Worm (Caenorhabditis elegans) whole organism, L1 larva: ENCODE results near the gene E02H1.5.

Experiments
- C16A3.4 ChIP-seq: fragments of 150-350 bp; optimal IDR thresholded peaks from 2 replicates; lab custom pipeline; 2014; ENCODE audit warnings: missing biosample characterization, missing genetic modification characterization
- F16B12.6 ChIP-seq: fragments of 150-350 bp; optimal IDR thresholded peaks from 2 replicates; lab custom pipeline; 2014; ENCODE audit warnings: missing biosample characterization, missing genetic modification characterization
- aha-1 ChIP-seq: fragments of 150-350 bp; optimal IDR thresholded peaks from 2 replicates; lab custom pipeline; 2014; ENCODE audit warnings: missing biosample characterization, missing genetic modification characterization
- alr-1 ChIP-seq: fragments of 200-800 bp; sonication (Bioruptor generic); optimal IDR thresholded peaks from 2 replicates; lab custom pipeline; 2018; ENCODE audit warnings: borderline replicate concordance, mild to moderate bottlenecking, missing genetic modification characterization, missing compliant biosample characterization
- aly-2 ChIP-seq: fragments of 150-350 bp; optimal IDR thresholded peaks from 2 replicates; lab custom pipeline; 2014; ENCODE audit warnings: missing biosample characterization, missing genetic modification characterization
- ama-1 ChIP-seq: fragments of 150-350 bp; optimal IDR thresholded peaks from 2 replicates; lab custom pipeline; 2014
- blmp-1 ChIP-seq: fragments of 150-350 bp; optimal IDR thresholded peaks from 2 replicates; lab custom pipeline; 2014; ENCODE audit warnings: missing biosample characterization, missing genetic modification characterization
- ceh-63 ChIP-seq: fragments of 200-800 bp; sonication (Bioruptor generic); optimal IDR thresholded peaks from 2 replicates; lab custom pipeline; 2018; ENCODE audit warnings: mild to moderate bottlenecking, missing genetic modification characterization, missing compliant biosample characterization
- ces-1 ChIP-seq: fragments of 150-350 bp; optimal IDR thresholded peaks from 2 replicates; lab custom pipeline; 2014; ENCODE audit warnings: missing biosample characterization, missing genetic modification reagents, missing genetic modification characterization
- dsc-1 ChIP-seq: sonication (generic microtip); optimal IDR thresholded peaks from 2 replicates; lab custom pipeline; 2016; ENCODE audit warnings: mild to moderate bottlenecking, missing genetic modification characterization, missing compliant biosample characterization
- efl-1 ChIP-seq, 4 experiments: fragments of 150-350 bp; optimal IDR thresholded peaks in 3 of 4; peaks in 1 of 4; 1 replicate in 1 of 4; 2 replicates in 3 of 4; lab custom pipeline; 2014; ENCODE audit warnings: missing biosample characterization in 2 of 4, missing genetic modification characterization in 2 of 4, missing genetic modification reagents in 2 of 4
- egl-13 ChIP-seq: sonication (generic microtip); optimal IDR thresholded peaks from 2 replicates; lab custom pipeline; 2016; ENCODE audit warnings: missing genotype, missing genetic modification reagents, missing genetic modification characterization, missing compliant biosample characterization
- elt-3 ChIP-seq, 6 experiments: fragments of 150-350 bp in 1 of 6; sonication (generic microtip); optimal IDR thresholded peaks; 2 replicates each; lab custom pipeline; 2017 to 2018; ENCODE audit warnings: missing biosample characterization in 6 of 6, missing genetic modification characterization in 6 of 6, inconsistent platforms in 1 of 6
- fkh-10 ChIP-seq: sonication (generic microtip); optimal IDR thresholded peaks from 2 replicates; lab custom pipeline; 2017; ENCODE audit warnings: missing biosample characterization, missing genetic modification reagents, missing genetic modification characterization
- fos-1 ChIP-seq: fragments of 150-350 bp; optimal IDR thresholded peaks from 2 replicates; lab custom pipeline; 2014; ENCODE audit warnings: missing biosample characterization, missing genetic modification characterization
- grh-1 ChIP-seq: fragments of 200-800 bp; sonication (Bioruptor generic); IDR thresholded peaks from 2 replicates; pipeline ENCODE4 v1.3.6; 2022; ENCODE audit warnings: missing genetic modification reagents, missing genetic modification characterization, missing compliant biosample characterization
- irx-1 ChIP-seq: sonication (generic microtip); optimal IDR thresholded peaks from 2 replicates; lab custom pipeline; 2016; ENCODE audit warnings: missing genetic modification characterization, missing compliant biosample characterization
- lin-13 ChIP-seq: fragments of 150-350 bp; optimal IDR thresholded peaks from 2 replicates; lab custom pipeline; 2014; ENCODE audit warnings: missing biosample characterization, missing genetic modification reagents, missing genetic modification characterization
- lin-14 ChIP-seq: fragments of 200-800 bp; sonication (Bioruptor generic); optimal IDR thresholded peaks from 2 replicates; lab custom pipeline; 2018; ENCODE audit warnings: mild to moderate bottlenecking, missing genetic modification characterization, moderate library complexity, missing compliant biosample characterization
- lin-15B ChIP-seq: fragments of 150-350 bp; sonication (generic microtip); optimal IDR thresholded peaks from 3 replicates; lab custom pipeline; 2014; ENCODE audit warnings: missing biosample characterization, missing genetic modification characterization
- lsy-2 ChIP-seq, 2 experiments: fragments of 150-350 bp; optimal IDR thresholded peaks; 2 replicates each; lab custom pipeline; 2014; ENCODE audit warnings: missing biosample characterization in 2 of 2, missing genetic modification characterization in 2 of 2
- mdl-1 ChIP-seq, 2 experiments: fragments of 150-350 bp; optimal IDR thresholded peaks; 2 replicates each; lab custom pipeline; 2014 to 2017; ENCODE audit warnings: missing biosample characterization in 2 of 2, missing genetic modification characterization in 2 of 2, inconsistent platforms in 1 of 2
- mep-1 ChIP-seq: fragments of 150-350 bp; optimal IDR thresholded peaks from 2 replicates; lab custom pipeline; 2014; ENCODE audit warnings: missing biosample characterization, missing genetic modification characterization
- nhr-11 ChIP-seq: fragments of 150-350 bp; optimal IDR thresholded peaks from 2 replicates; lab custom pipeline; 2014; ENCODE audit warnings: missing biosample characterization, missing genetic modification characterization
- nhr-19 ChIP-seq: fragments of 200-800 bp; sonication (Bioruptor generic); conservative IDR thresholded peaks from 2 replicates; pipeline ENCODE4 v1.3.6; 2022; ENCODE audit warnings: missing genetic modification characterization, missing compliant biosample characterization
- nhr-20 ChIP-seq: sonication (generic microtip); optimal IDR thresholded peaks from 2 replicates; lab custom pipeline; 2016; ENCODE audit warnings: mild to moderate bottlenecking, missing genetic modification characterization, missing compliant biosample characterization
- nhr-237 ChIP-seq: fragments of 150-350 bp; optimal IDR thresholded peaks from 2 replicates; lab custom pipeline; 2014; ENCODE audit warnings: missing biosample characterization, missing genetic modification characterization
- nhr-47 ChIP-seq: sonication (generic microtip); optimal IDR thresholded peaks from 2 replicates; lab custom pipeline; 2016; ENCODE audit warnings: mild to moderate bottlenecking, missing genetic modification characterization, moderate library complexity, missing compliant biosample characterization
- nhr-76 ChIP-seq: sonication (generic microtip); optimal IDR thresholded peaks from 2 replicates; lab custom pipeline; 2017; ENCODE audit warnings: missing biosample characterization, missing genetic modification characterization
- nhr-84 ChIP-seq: sonication (generic microtip); optimal IDR thresholded peaks from 2 replicates; lab custom pipeline; 2017; ENCODE audit warnings: missing biosample characterization, missing genetic modification characterization
- pqm-1 ChIP-seq: sonication (generic microtip); optimal IDR thresholded peaks from 3 replicates; lab custom pipeline; 2017; ENCODE audit warnings: missing biosample characterization, missing genetic modification characterization
- rnt-1 ChIP-seq: sonication (generic microtip); optimal IDR thresholded peaks from 2 replicates; lab custom pipeline; 2016; ENCODE audit warnings: mild to moderate bottlenecking, missing genetic modification characterization, moderate library complexity, missing compliant biosample characterization
- skn-1 ChIP-seq: fragments of 150-350 bp; optimal IDR thresholded peaks from 2 replicates; lab custom pipeline; 2014; ENCODE audit warnings: missing biosample characterization, missing genetic modification characterization
- snu-23 ChIP-seq: sonication (generic microtip); optimal IDR thresholded peaks from 2 replicates; lab custom pipeline; 2016; ENCODE audit warnings: missing genetic modification characterization, missing compliant biosample characterization
- sptf-1 ChIP-seq: fragments of 150-350 bp; optimal IDR thresholded peaks from 2 replicates; lab custom pipeline; 2014; ENCODE audit warnings: missing biosample characterization, missing genetic modification characterization
- sup-37 ChIP-seq: fragments of 200-800 bp; sonication (Bioruptor generic); optimal IDR thresholded peaks from 2 replicates; lab custom pipeline; 2018; ENCODE audit warnings: mild to moderate bottlenecking, missing genetic modification characterization, missing compliant biosample characterization
- swsn-7 ChIP-seq: sonication (generic microtip); optimal IDR thresholded peaks from 2 replicates; lab custom pipeline; 2016; ENCODE audit warnings: missing genetic modification characterization, missing compliant biosample characterization
- unc-30 ChIP-seq: sonication (generic microtip); optimal IDR thresholded peaks from 2 replicates; lab custom pipeline; 2017; ENCODE audit warnings: missing biosample characterization, missing genetic modification characterization
- unc-62 ChIP-seq: fragments of 150-350 bp; optimal IDR thresholded peaks from 2 replicates; lab custom pipeline; 2014; ENCODE audit warnings: missing biosample characterization, missing genetic modification reagents, missing genetic modification characterization
- unc-86 ChIP-seq: sonication (generic microtip); optimal IDR thresholded peaks from 2 replicates; lab custom pipeline; 2016; ENCODE audit warnings: missing genetic modification characterization, missing compliant biosample characterization
- unc-98 ChIP-seq: fragments of 200-800 bp; sonication (Bioruptor generic); IDR thresholded peaks from 2 replicates; pipeline ENCODE4 v1.3.6; 2022; ENCODE audit warnings: missing genetic modification characterization, missing compliant biosample characterization

E02H1.5 gene

DNA sequence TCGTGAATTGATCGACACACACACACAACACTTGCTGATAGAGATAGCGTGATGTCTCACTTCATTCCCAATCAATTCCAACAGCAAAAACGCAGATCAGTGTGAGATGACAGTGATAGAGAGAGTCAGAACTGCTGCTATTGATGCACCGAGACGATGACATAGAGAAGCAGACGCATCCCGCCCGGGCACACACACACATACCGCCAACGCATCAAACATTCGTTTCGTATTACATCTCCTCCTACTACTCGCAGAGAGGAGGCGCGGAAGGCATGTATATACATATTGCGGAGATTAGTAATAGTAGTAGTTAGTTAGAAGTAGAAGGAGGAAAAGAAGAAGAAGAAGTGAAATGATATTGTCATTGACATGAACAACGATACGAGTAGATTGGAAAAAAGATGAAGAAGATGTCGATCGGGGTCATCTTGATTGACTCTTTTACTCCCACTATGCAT is 24.4 kb downstream of the E02H1.5 start (continued):
- TF ChIP-seq swsn-7 (tag; lab: Kevin White, UChicago) = peak; percentile 36
- no peak for TF ChIP-seq ceh-63 (GFP tag; lab: Kevin White, UChicago)
- peak; percentile 71 for TF ChIP-seq rnt-1
- TF ChIP-seq fkh-10 (GFP tag; lab: Kevin White, UChicago) = no peak
- no peak for TF ChIP-seq unc-98
- no peak for TF ChIP-seq unc-62 (GFP tag; lab: Kevin White, UChicago)
- no peak for TF ChIP-seq grh-1 (GFP tag; lab: Robert Waterston, UW)
- TF ChIP-seq unc-86 (tag; lab: Kevin White, UChicago) = no peak
- no peak for TF ChIP-seq alr-1 (tag; lab: Kevin White, UChicago)
- no peak for TF ChIP-seq ces-1 (GFP tag; lab: Kevin White, UChicago)
- peak; percentile 79 for TF ChIP-seq blmp-1
- no peak for TF ChIP-seq nhr-237 (tag; lab: Kevin White, UChicago)
- no peak for TF ChIP-seq aha-1 (tag; lab: Kevin White, UChicago)
- TF ChIP-seq C16A3.4 (tag; lab: Kevin White, UChicago) = peak; percentile 61
- no peak for TF ChIP-seq nhr-76 (tag; lab: Kevin White, UChicago)
- peak; percentile 30 for TF ChIP-seq aly-2 (tag; lab: Kevin White, UChicago)
- peak; percentile 17 for TF ChIP-seq nhr-47 (tag; lab: Kevin White, UChicago)
- no peak for TF ChIP-seq lin-13 (GFP tag; lab: Kevin White, UChicago)
- TF ChIP-seq sptf-1 (tag; lab: Kevin White, UChicago) = no peak
- TF ChIP-seq dsc-1 (tag; lab: Kevin White, UChicago) = peak; percentile 40
- no peak for TF ChIP-seq nhr-11 (tag; lab: Kevin White, UChicago)
- no peak for TF ChIP-seq lin-15B (tag; lab: Kevin White, UChicago)
- peak; percentile 87 for TF ChIP-seq lin-14 (GFP tag; lab: Kevin White, UChicago)
- TF ChIP-seq snu-23 (GFP tag; lab: Kevin White, UChicago) = peak; percentile 79
- no peak for TF ChIP-seq irx-1 (tag; lab: Kevin White, UChicago)
- no peak for TF ChIP-seq unc-30 (tag; lab: Kevin White, UChicago)
- TF ChIP-seq nhr-20 (tag; lab: Kevin White, UChicago) = peak; percentile 72
- TF ChIP-seq pqm-1 = no peak
- no peak for TF ChIP-seq sup-37 (GFP tag; lab: Kevin White, UChicago)
- TF ChIP-seq egl-13 = no peak
- TF ChIP-seq fos-1 (tag; lab: Kevin White, UChicago) = no peak
- peak in 1 of 2 experiments; percentile 70 for TF ChIP-seq mdl-1 (tag; optimal IDR thresholded peaks at IDR 0.05; lab: Kevin White, UChicago)
- peak; percentile 61 for TF ChIP-seq nhr-19
- peak in 5 of 6 experiments; percentile 23 to 79 (median 64) for TF ChIP-seq elt-3 (tag; optimal IDR thresholded peaks at IDR 0.05; lab: Kevin White, UChicago)
- TF ChIP-seq lsy-2 (tag; optimal IDR thresholded peaks at IDR 0.05; lab: Kevin White, UChicago) = peak; percentile 26 to 55

DNA sequence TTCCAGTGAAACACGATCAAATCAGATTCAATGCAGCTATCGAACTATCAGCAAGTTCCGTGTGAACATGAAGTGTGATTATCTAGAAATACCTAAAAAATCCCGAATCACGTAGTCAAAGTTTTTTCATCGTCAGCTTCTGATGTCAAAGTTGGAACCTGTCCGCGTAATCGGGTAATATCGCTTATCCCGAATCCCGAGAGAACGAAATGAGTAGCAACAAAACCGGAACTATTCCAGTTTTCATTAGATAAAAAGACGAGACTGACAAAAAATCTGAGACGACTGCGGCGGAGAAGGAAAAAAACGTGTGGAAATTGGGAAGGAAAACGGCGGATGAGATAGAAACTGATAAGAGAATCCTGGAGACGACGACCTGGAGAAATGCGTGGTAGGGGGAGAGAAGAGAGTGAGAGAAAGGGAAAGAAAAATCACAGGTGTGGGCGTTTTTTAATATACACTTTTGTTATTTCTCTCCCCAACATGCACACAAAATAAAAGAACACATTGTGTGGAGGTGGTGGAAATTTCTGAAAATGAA is 25.0 kb downstream of the E02H1.5 start:
- no peak for TF ChIP-seq ama-1 (lab: Kevin White, UChicago)
- TF ChIP-seq nhr-19 = no peak
- TF ChIP-seq skn-1 (tag; lab: Kevin White, UChicago) = peak; percentile 11
- no peak for TF ChIP-seq pqm-1
- no peak for TF ChIP-seq sup-37 (GFP tag; lab: Kevin White, UChicago)
- TF ChIP-seq F16B12.6 (tag; lab: Kevin White, UChicago) = no peak
- no peak for TF ChIP-seq mep-1 (tag; lab: Kevin White, UChicago)
- TF ChIP-seq nhr-84 (tag; lab: Kevin White, UChicago) = no peak
- TF ChIP-seq efl-1 (optimal IDR thresholded peaks at IDR 0.05; lab: Kevin White, UChicago) = no peak
- TF ChIP-seq efl-1 (GFP tag; optimal IDR thresholded peaks at IDR 0.05 in 1 of 2; lab: Kevin White, UChicago) = no peak
- no peak for TF ChIP-seq aha-1 (tag; lab: Kevin White, UChicago)
- TF ChIP-seq blmp-1 = peak; percentile 88
- peak; percentile 29 for TF ChIP-seq rnt-1
